Fruit fly (Drosophila melanogaster) whole organism, embryonic: Measurements from ENCODE around the gene Cpr.

Experiments used
- Ada2b ChIP-seq: fragments of 200-800 bp; sonication (Bioruptor generic); IDR thresholded peaks from 2 replicates; pipeline ENCODE4 v1.3.6; 2022; ENCODE audit warnings: missing biosample characterization, missing genetic modification characterization
- Asciz ChIP-seq: fragments of 200-800 bp; sonication (Bioruptor generic); optimal IDR thresholded peaks from 2 replicates; lab custom pipeline; 2017; ENCODE audit warnings: missing biosample characterization, mild to moderate bottlenecking, missing genetic modification characterization, missing genetic modification reagents
- Atf-2 ChIP-seq: fragments of 200-800 bp; sonication (Bioruptor generic); optimal IDR thresholded peaks from 2 replicates; lab custom pipeline; 2016; ENCODE audit warnings: missing biosample characterization, missing genetic modification characterization
- Awh ChIP-seq: fragments of 200-800 bp; sonication (Bioruptor generic); IDR thresholded peaks from 2 replicates; pipeline ENCODE4, ENCODE4 v1.3.6; 2022; ENCODE audit warnings: missing biosample characterization, missing genetic modification characterization
- Blimp-1 ChIP-seq: fragments of 200-800 bp; sonication (Bioruptor generic); optimal IDR thresholded peaks from 3 replicates; lab custom pipeline; 2018; ENCODE audit warnings: missing biosample characterization, missing genetic modification characterization, mild to moderate bottlenecking, moderate library complexity, missing genetic modification reagents
- CG10543 ChIP-seq: fragments of 200-800 bp; sonication (Bioruptor generic); optimal IDR thresholded peaks from 3 replicates; lab custom pipeline; 2017; ENCODE audit warnings: missing biosample characterization, mild to moderate bottlenecking, missing genetic modification characterization, moderate library complexity
- CG11398 ChIP-seq: fragments of 200-800 bp; sonication (Bioruptor generic); optimal IDR thresholded peaks from 2 replicates; lab custom pipeline; 2016; ENCODE audit warnings: missing biosample characterization, missing genetic modification characterization
- CG11456 ChIP-seq: fragments of 200-800 bp; sonication (Bioruptor generic); IDR thresholded peaks from 3 replicates; pipeline ENCODE4 v1.3.6; 2022; ENCODE audit warnings: missing biosample characterization, missing genetic modification characterization
- CG11504 ChIP-seq: fragments of 200-800 bp; sonication (Bioruptor generic); optimal IDR thresholded peaks from 3 replicates; lab custom pipeline; 2019; ENCODE audit warnings: missing biosample characterization, mild to moderate bottlenecking, missing genetic modification characterization, moderate library complexity
- CG11695 ChIP-seq: fragments of 200-800 bp; sonication (Bioruptor generic); IDR thresholded peaks from 3 replicates; pipeline ENCODE4 v1.3.6; 2022; ENCODE audit warnings: missing biosample characterization, missing genetic modification characterization
- CG11696 ChIP-seq: fragments of 200-800 bp; sonication (Bioruptor generic); IDR thresholded peaks from 2 replicates; pipeline ENCODE4 v1.3.6; 2022; ENCODE audit warnings: missing biosample characterization, missing genetic modification characterization
- CG12219 ChIP-seq: fragments of 200-800 bp; sonication (Bioruptor generic); optimal IDR thresholded peaks from 3 replicates; lab custom pipeline; 2018; ENCODE audit warnings: missing biosample characterization, mild to moderate bottlenecking, missing genetic modification characterization
- CG15514 ChIP-seq: fragments of 200-800 bp; sonication (Bioruptor generic); optimal IDR thresholded peaks from 3 replicates; lab custom pipeline; 2017; ENCODE audit warnings: missing biosample characterization, missing genetic modification characterization, mild to moderate bottlenecking, moderate library complexity, missing genetic modification reagents
- CG1603 ChIP-seq: fragments of 200-800 bp; sonication (Bioruptor generic); optimal IDR thresholded peaks from 2 replicates; lab custom pipeline; 2019; ENCODE audit warnings: missing biosample characterization, mild to moderate bottlenecking, missing genetic modification characterization, moderate library complexity
- CG16863 ChIP-seq: fragments of 200-800 bp; sonication (Bioruptor generic); optimal IDR thresholded peaks from 3 replicates; lab custom pipeline; 2016; ENCODE audit warnings: missing biosample characterization, missing genetic modification characterization
- CG2199 ChIP-seq: fragments of 200-800 bp; sonication (Bioruptor generic); IDR thresholded peaks from 3 replicates; pipeline ENCODE4 v1.3.6; 2022; ENCODE audit warnings: missing biosample characterization, missing genetic modification characterization
- CG2202 ChIP-seq: fragments of 200-800 bp; sonication (Bioruptor generic); optimal IDR thresholded peaks from 2 replicates; lab custom pipeline; 2018; ENCODE audit warnings: missing biosample characterization, mild to moderate bottlenecking, missing genetic modification characterization
- CG31365 ChIP-seq: fragments of 200-800 bp; sonication (Bioruptor generic); optimal IDR thresholded peaks from 2 replicates; lab custom pipeline; 2018; ENCODE audit warnings: missing biosample characterization, mild to moderate bottlenecking, missing genetic modification characterization
- CG3163 ChIP-seq: fragments of 200-800 bp; sonication (Bioruptor generic); optimal IDR thresholded peaks from 3 replicates; lab custom pipeline; 2016; ENCODE audit warnings: missing biosample characterization, missing genetic modification characterization
- CG33557 ChIP-seq: fragments of 200-800 bp; sonication (Bioruptor generic); optimal IDR thresholded peaks from 2 replicates; lab custom pipeline; 2019; ENCODE audit warnings: missing biosample characterization, mild to moderate bottlenecking, missing genetic modification characterization, moderate library complexity
- CG6254 ChIP-seq: fragments of 200-800 bp; sonication (Bioruptor generic); optimal IDR thresholded peaks from 3 replicates; lab custom pipeline; 2017; ENCODE audit warnings: mild to moderate bottlenecking, missing biosample characterization, missing genetic modification reagents, missing genetic modification characterization
- CG6654 ChIP-seq: fragments of 200-800 bp; sonication (Bioruptor generic); optimal IDR thresholded peaks from 2 replicates; lab custom pipeline; 2017; ENCODE audit warnings: missing biosample characterization, mild to moderate bottlenecking, missing genetic modification characterization
- CG6813 ChIP-seq: fragments of 200-800 bp; sonication (Bioruptor generic); optimal IDR thresholded peaks from 2 replicates; lab custom pipeline; 2017; ENCODE audit warnings: missing biosample characterization, missing genetic modification characterization, mild to moderate bottlenecking, moderate library complexity, missing genetic modification reagents
- CG7556 ChIP-seq: fragments of 200-800 bp; sonication (Bioruptor generic); optimal IDR thresholded peaks from 2 replicates; lab custom pipeline; 2017; ENCODE audit warnings: missing biosample characterization, mild to moderate bottlenecking, missing genetic modification characterization
- CG8089 ChIP-seq: fragments of 200-800 bp; sonication (Bioruptor generic); optimal IDR thresholded peaks from 3 replicates; lab custom pipeline; 2016; ENCODE audit warnings: missing biosample characterization, missing genetic modification characterization
- CG8359 ChIP-seq: fragments of 200-800 bp; sonication (Bioruptor generic); optimal IDR thresholded peaks from 2 replicates; lab custom pipeline; 2017; ENCODE audit warnings: missing biosample characterization, mild to moderate bottlenecking, missing genetic modification characterization, borderline replicate concordance
- CG8924 ChIP-seq: fragments of 200-800 bp; optimal IDR thresholded peaks from 3 replicates; lab custom pipeline; 2019; ENCODE audit warnings: missing biosample characterization, mild to moderate bottlenecking, missing genetic modification characterization, moderate library complexity
- Dfd ChIP-seq, 2 experiments: fragments of >200 bp; optimal IDR thresholded peaks; 2 replicates each; lab custom pipeline; 2017; ENCODE audit warnings: missing biosample characterization in 2 of 2, missing genetic modification characterization in 2 of 2
- Dll ChIP-seq: fragments of 200-800 bp; sonication (Bioruptor generic); IDR thresholded peaks from 4 replicates; pipeline ENCODE4 v1.3.6; 2022; ENCODE audit warnings: missing biosample characterization, missing genetic modification characterization; ENCODE audit not compliant: partially characterized antibody
- GATAe ChIP-seq: fragments of 200-800 bp; sonication (Bioruptor generic); conservative IDR thresholded peaks from 2 replicates; pipeline ENCODE4 v1.3.6; 2022; ENCODE audit warnings: missing biosample characterization, missing genetic modification characterization
- Hr78 ChIP-seq, 2 experiments: fragments of 200-800 bp in 1 of 2; fragments of >200 bp in 1 of 2; sonication (Bioruptor generic) in 1 of 2; optimal IDR thresholded peaks; 2 replicates each; lab custom pipeline; 2017 to 2019; ENCODE audit warnings: missing biosample characterization in 2 of 2, missing genetic modification characterization in 2 of 2, mild to moderate bottlenecking in 1 of 2, moderate library complexity in 1 of 2
- Mrtf ChIP-seq: fragments of 200-800 bp; sonication (Bioruptor generic); IDR thresholded peaks from 3 replicates; pipeline ENCODE4 v1.3.6; 2022; ENCODE audit warnings: missing biosample characterization, missing genetic modification characterization
- Ptx1 ChIP-seq: fragments of 200-800 bp; sonication (Bioruptor generic); IDR thresholded peaks from 2 replicates; pipeline ENCODE4 v1.3.6; 2022; ENCODE audit warnings: missing biosample characterization, missing genetic modification characterization
- Ssrp ChIP-seq: fragments of 200-800 bp; sonication (Bioruptor generic); optimal IDR thresholded peaks from 2 replicates; lab custom pipeline; 2018; ENCODE audit warnings: missing biosample characterization, mild to moderate bottlenecking, missing genetic modification characterization, moderate library complexity
- Xbp1 ChIP-seq: fragments of 200-800 bp; sonication (Bioruptor generic); optimal IDR thresholded peaks from 3 replicates; lab custom pipeline; 2016; ENCODE audit warnings: missing biosample characterization, mild to moderate bottlenecking, missing genetic modification characterization
- ap ChIP-seq: fragments of 200-800 bp; sonication (Bioruptor generic); IDR thresholded peaks from 2 replicates; pipeline ENCODE4 v1.3.6; 2022; ENCODE audit warnings: missing biosample characterization, missing genetic modification characterization
- ash1 ChIP-seq: fragments of 200-800 bp; sonication (Bioruptor generic); optimal IDR thresholded peaks from 2 replicates; lab custom pipeline; 2018; ENCODE audit warnings: missing biosample characterization, mild to moderate bottlenecking, missing genetic modification characterization
- az2 ChIP-seq: fragments of 200-800 bp; sonication (Bioruptor generic); optimal IDR thresholded peaks from 3 replicates; lab custom pipeline; 2016; ENCODE audit warnings: missing biosample characterization, missing genetic modification characterization
- danr ChIP-seq: fragments of 200-800 bp; sonication (Bioruptor generic); IDR thresholded peaks from 2 replicates; pipeline ENCODE4 v1.3.6; 2022; ENCODE audit warnings: missing biosample characterization, missing genetic modification characterization
- dati ChIP-seq: fragments of 200-800 bp; sonication (Bioruptor generic); IDR thresholded peaks from 2 replicates; pipeline ENCODE4 v1.3.6; 2022; ENCODE audit warnings: missing biosample characterization, missing genetic modification characterization
- exex ChIP-seq: fragments of 200-800 bp; sonication (Bioruptor generic); optimal IDR thresholded peaks from 4 replicates; lab custom pipeline; 2018; ENCODE audit warnings: missing biosample characterization, mild to moderate bottlenecking, missing genetic modification characterization, moderate library complexity
- gcm ChIP-seq: fragments of 200-800 bp; sonication (Bioruptor generic); optimal IDR thresholded peaks from 2 replicates; lab custom pipeline; 2019; ENCODE audit warnings: missing biosample characterization, mild to moderate bottlenecking, missing genetic modification characterization, moderate library complexity
- lab ChIP-seq: fragments of 200-800 bp; sonication (Bioruptor generic); optimal IDR thresholded peaks from 3 replicates; lab custom pipeline; 2017; ENCODE audit warnings: missing biosample characterization, missing genetic modification characterization, mild to moderate bottlenecking, moderate library complexity, missing genetic modification reagents
- repo ChIP-seq: fragments of 200-800 bp; sonication (Bioruptor generic); optimal IDR thresholded peaks from 2 replicates; lab custom pipeline; 2016; ENCODE audit warnings: missing biosample characterization, missing genetic modification characterization
- rib ChIP-seq: fragments of 200-800 bp; sonication (Bioruptor generic); IDR thresholded peaks from 2 replicates; pipeline ENCODE4 v1.3.6; 2022; ENCODE audit warnings: missing biosample characterization, missing genetic modification characterization
- sd ChIP-seq: fragments of 200-800 bp; sonication (Bioruptor generic); optimal IDR thresholded peaks from 3 replicates; lab custom pipeline; 2018; ENCODE audit warnings: missing biosample characterization, mild to moderate bottlenecking, missing genetic modification characterization, moderate library complexity
- seq ChIP-seq: fragments of 200-800 bp; sonication (Bioruptor generic); IDR thresholded peaks from 2 replicates; pipeline ENCODE4 v1.3.6; 2022; ENCODE audit warnings: missing biosample characterization, missing genetic modification characterization
- sug ChIP-seq: fragments of 200-800 bp; optimal IDR thresholded peaks from 2 replicates; lab custom pipeline; 2019; ENCODE audit warnings: missing biosample characterization, mild to moderate bottlenecking, missing genetic modification characterization, moderate library complexity
- tap ChIP-seq: fragments of 200-800 bp; optimal IDR thresholded peaks from 3 replicates; lab custom pipeline; 2019; ENCODE audit warnings: missing biosample characterization, mild to moderate bottlenecking, missing genetic modification characterization, moderate library complexity
- z ChIP-seq: fragments of 200-800 bp; sonication (Bioruptor generic); IDR thresholded peaks from 3 replicates; pipeline ENCODE4 v1.3.6; 2022; ENCODE audit warnings: missing biosample characterization, missing genetic modification characterization

Gene Cpr

DNA sequence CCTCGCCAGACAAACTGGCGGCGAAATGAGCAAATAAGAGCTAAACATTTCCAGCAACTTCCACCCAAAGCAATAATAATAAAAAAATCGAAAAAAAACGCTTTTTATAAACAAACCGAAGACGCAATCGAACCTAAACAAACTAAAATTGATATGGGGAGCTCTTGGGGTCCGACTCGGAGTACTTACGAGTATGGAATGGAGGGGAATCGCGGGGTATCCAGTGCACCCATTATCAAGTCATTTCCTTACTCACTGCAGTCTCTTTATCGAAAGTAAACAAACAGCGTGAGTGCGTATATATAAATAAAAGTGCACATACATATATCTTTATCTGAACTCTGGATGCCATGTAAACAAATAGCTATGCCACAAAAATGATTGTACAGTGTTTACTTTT is 47.0 kb upstream of the Cpr start (continued):
- TF ChIP-seq sug (tag; lab: Kevin White, UChicago) (peak; percentile 68), CG8089 (GFP tag; lab: Kevin White, UChicago) (no peak), Blimp-1 (peak; percentile 34), CG33557 (peak; percentile 64), exex (tag; lab: Kevin White, UChicago) (peak; percentile 39), Mrtf (GFP tag; lab: Robert Waterston, UW) (no peak), CG2202 (tag; lab: Kevin White, UChicago) (peak; percentile 30), CG10543 (GFP tag; lab: Kevin White, UChicago) (peak; percentile 34), CG16863 (GFP tag; lab: Kevin White, UChicago) (no peak), CG15514 (no peak), CG3163 (GFP tag; lab: Kevin White, UChicago) (no peak), lab (GFP tag; lab: Kevin White, UChicago) (peak; percentile 16), ap (GFP tag; lab: Robert Waterston, UW) (no peak), Dll (GFP tag; lab: Robert Waterston, UW) (no peak), seq (GFP tag; lab: Robert Waterston, UW) (no peak), z (0 out of 3 replicates have a peak, but pooled peaks have one; percentile 14), CG31365 (tag; lab: Kevin White, UChicago) (no peak), CG8924 (tag; lab: Kevin White, UChicago) (peak; percentile 0), GATAe (0 out of 2 replicates have a peak, but pooled peaks have one; percentile 25), gcm (GFP tag; lab: Kevin White, UChicago) (peak; percentile 10), danr (GFP tag; lab: Robert Waterston, UW) (no peak), CG8359 (GFP tag; lab: Kevin White, UChicago) (peak; percentile 53), CG12219 (GFP tag; lab: Kevin White, UChicago) (peak; percentile 21), dati (no peak), CG2199 (GFP tag; lab: Robert Waterston, UW) (peak; percentile 56; the same call in 2 of the 3 replicates), az2 (GFP tag; lab: Kevin White, UChicago) (no peak), Ada2b (GFP tag; lab: Robert Waterston, UW) (no peak), repo (GFP tag; lab: Kevin White, UChicago) (no peak), rib (GFP tag; lab: Robert Waterston, UW) (0 out of 2 replicates have a peak, but pooled peaks have one; percentile 26), CG1603 (tag; lab: Kevin White, UChicago) (peak; percentile 34), CG11504 (tag; lab: Kevin White, UChicago) (no peak), sd (tag; lab: Kevin White, UChicago) (peak; percentile 45), Awh (0 out of 2 replicates have a peak, but pooled peaks have one; percentile 1), CG6813 (GFP tag; lab: Kevin White, UChicago) (peak; percentile 42), CG11696 (GFP tag; lab: Robert Waterston, UW) (no peak), Hr78 (GFP tag; optimal IDR thresholded peaks at IDR 0.05; lab: Kevin White, UChicago) (peak in 1 of 2 experiments; percentile 59), Ssrp (tag; lab: Kevin White, UChicago) (no peak), CG7556 (GFP tag; lab: Kevin White, UChicago) (no peak), CG11695 (GFP tag; lab: Robert Waterston, UW) (no peak), ash1 (GFP tag; lab: Kevin White, UChicago) (no peak), CG6254 (GFP tag; lab: Kevin White, UChicago) (peak; percentile 40), Asciz (GFP tag; lab: Kevin White, UChicago) (peak; percentile 66), CG6654 (GFP tag; lab: Kevin White, UChicago) (no peak), Dfd (GFP tag; optimal IDR thresholded peaks at IDR 0.05; lab: Kevin White, UChicago) (no peak), CG11456 (no peak), CG11398 (GFP tag; lab: Kevin White, UChicago) (no peak), tap (tag; lab: Kevin White, UChicago) (peak; percentile 28), Atf-2 (GFP tag; lab: Kevin White, UChicago) (no peak), Ptx1 (no peak), Xbp1 (GFP tag; lab: Kevin White, UChicago) (no peak)
